Worm (Caenorhabditis elegans) whole organism, young adult: ENCODE results near the gene nimk-1.

Experiments
- C06A6.2 ChIP-seq: fragments of 200-800 bp; sonication (Bioruptor generic); conservative IDR thresholded peaks from 2 replicates; pipeline ENCODE4 v1.3.6; 2022; ENCODE audit warnings: missing genetic modification characterization, missing compliant biosample characterization
- F55B11.4 ChIP-seq: sonication (generic microtip); optimal IDR thresholded peaks from 2 replicates; lab custom pipeline; 2016; ENCODE audit warnings: missing compliant biosample characterization, missing genetic modification characterization, borderline replicate concordance; ENCODE audit not compliant: insufficient read depth
- T07F8.4 ChIP-seq: sonication (generic microtip); optimal IDR thresholded peaks from 2 replicates; lab custom pipeline; 2016; ENCODE audit warnings: mild to moderate bottlenecking, missing genetic modification characterization, moderate library complexity, missing compliant biosample characterization
- Y53G8AR.9 ChIP-seq: fragments of 200-800 bp; sonication (Bioruptor generic); conservative IDR thresholded peaks from 2 replicates; pipeline ENCODE4 v1.3.6; 2022; ENCODE audit warnings: missing genetic modification reagents, missing genetic modification characterization, missing compliant biosample characterization
- akir-1 ChIP-seq: fragments of 200-800 bp; sonication (Bioruptor generic); optimal IDR thresholded peaks from 2 replicates; lab custom pipeline; 2018; ENCODE audit warnings: mild to moderate bottlenecking, missing genetic modification characterization, moderate library complexity, missing compliant biosample characterization
- atf-7 ChIP-seq: sonication (generic microtip); optimal IDR thresholded peaks from 2 replicates; lab custom pipeline; 2017; ENCODE audit warnings: mild to moderate bottlenecking, missing genetic modification characterization, missing compliant biosample characterization
- athp-1 ChIP-seq: sonication (generic microtip); optimal IDR thresholded peaks from 2 replicates; lab custom pipeline; 2017; ENCODE audit warnings: mild to moderate bottlenecking, missing genetic modification characterization, missing compliant biosample characterization
- ceh-58 ChIP-seq: fragments of 200-800 bp; sonication (Bioruptor generic); IDR thresholded peaks from 2 replicates; pipeline ENCODE4 v1.3.6; 2022; ENCODE audit warnings: missing genetic modification characterization, missing compliant biosample characterization
- chd-7 ChIP-seq: sonication (generic microtip); optimal IDR thresholded peaks from 2 replicates; lab custom pipeline; 2016; ENCODE audit warnings: mild to moderate bottlenecking, missing genetic modification characterization, moderate library complexity, missing compliant biosample characterization
- dox-1 ChIP-seq: fragments of 200-800 bp; sonication (Bioruptor generic); IDR thresholded peaks from 2 replicates; pipeline ENCODE4 v1.3.6; 2022; ENCODE audit warnings: missing genetic modification reagents, missing genetic modification characterization, missing compliant biosample characterization
- egl-18 ChIP-seq: fragments of 200-800 bp; sonication (Bioruptor generic); IDR thresholded peaks from 2 replicates; pipeline ENCODE4 v1.3.6; 2022; ENCODE audit warnings: missing genetic modification reagents, missing genetic modification characterization, missing compliant biosample characterization
- ekl-4 ChIP-seq: fragments of 200-800 bp; sonication (Bioruptor generic); IDR thresholded peaks from 2 replicates; pipeline ENCODE4 v1.3.6; 2022; ENCODE audit warnings: missing genetic modification reagents, missing genetic modification characterization, missing compliant biosample characterization
- gei-17 ChIP-seq: fragments of 200-800 bp; sonication (Bioruptor generic); optimal IDR thresholded peaks from 2 replicates; lab custom pipeline; 2018; ENCODE audit warnings: mild to moderate bottlenecking, missing genetic modification characterization, missing compliant biosample characterization
- hlh-12 ChIP-seq: sonication (generic microtip); optimal IDR thresholded peaks from 2 replicates; lab custom pipeline; 2016; ENCODE audit warnings: missing genetic modification characterization, missing compliant biosample characterization
- hlh-26 ChIP-seq: fragments of 200-800 bp; sonication (Bioruptor generic); conservative IDR thresholded peaks from 2 replicates; pipeline ENCODE4 v1.3.6; 2022; ENCODE audit warnings: missing genetic modification reagents, missing genetic modification characterization, missing compliant biosample characterization
- lag-1 ChIP-seq: fragments of 200-800 bp; sonication (Bioruptor generic); IDR thresholded peaks from 2 replicates; pipeline ENCODE4 v1.3.6; 2022; ENCODE audit warnings: missing genetic modification reagents, missing genetic modification characterization, missing compliant biosample characterization
- let-526 ChIP-seq: fragments of 200-800 bp; sonication (Bioruptor generic); IDR thresholded peaks from 2 replicates; pipeline ENCODE4 v1.3.6; 2022; ENCODE audit warnings: missing genetic modification reagents, missing genetic modification characterization, missing compliant biosample characterization
- let-607 ChIP-seq, 2 experiments: fragments of 200-800 bp in 1 of 2; sonication (Bioruptor generic) in 1 of 2; sonication (generic microtip) in 1 of 2; optimal IDR thresholded peaks; 2 replicates each; lab custom pipeline; 2016 to 2018; ENCODE audit warnings: mild to moderate bottlenecking in 2 of 2, missing compliant biosample characterization in 2 of 2, missing genetic modification characterization in 2 of 2, moderate library complexity in 2 of 2, missing genotype in 1 of 2
- lin-35 ChIP-seq, 3 experiments: fragments of 150-350 bp in 2 of 3; sonication (generic microtip) in 1 of 3; optimal IDR thresholded peaks; 2 replicates each; lab custom pipeline; 2014 to 2018; ENCODE audit warnings: missing biosample characterization in 3 of 3, missing genetic modification characterization in 3 of 3, missing genetic modification reagents in 3 of 3
- lsl-1 ChIP-seq: fragments of 200-800 bp; sonication (Bioruptor generic); optimal IDR thresholded peaks from 2 replicates; lab custom pipeline; 2018; ENCODE audit warnings: mild to moderate bottlenecking, missing genetic modification characterization, moderate library complexity, missing compliant biosample characterization
- madf-10 ChIP-seq: sonication (generic microtip); optimal IDR thresholded peaks from 2 replicates; lab custom pipeline; 2016; ENCODE audit warnings: mild to moderate bottlenecking, missing genetic modification characterization, missing compliant biosample characterization
- madf-8 ChIP-seq: fragments of 200-800 bp; sonication (Bioruptor generic); conservative IDR thresholded peaks from 2 replicates; pipeline ENCODE4 v1.3.6; 2022; ENCODE audit warnings: missing genetic modification reagents, missing genetic modification characterization, missing compliant biosample characterization
- mcd-1 ChIP-seq: fragments of 200-800 bp; sonication (Bioruptor generic); IDR thresholded peaks from 2 replicates; pipeline ENCODE4 v1.3.6; 2022; ENCODE audit warnings: missing genetic modification reagents, missing genetic modification characterization, missing compliant biosample characterization
- mel-28 ChIP-seq: sonication (generic microtip); optimal IDR thresholded peaks from 2 replicates; lab custom pipeline; 2016; ENCODE audit warnings: borderline replicate concordance, mild to moderate bottlenecking, missing genetic modification characterization, missing compliant biosample characterization
- mes-4 ChIP-seq: sonication (generic microtip); optimal IDR thresholded peaks from 2 replicates; lab custom pipeline; 2016; ENCODE audit warnings: missing genotype, missing genetic modification characterization, missing compliant biosample characterization
- nfya-1 ChIP-seq: sonication (generic microtip); optimal IDR thresholded peaks from 2 replicates; lab custom pipeline; 2017; ENCODE audit warnings: antibody characterized with exemption, missing compliant biosample characterization, missing genetic modification characterization, borderline replicate concordance; ENCODE audit not compliant: insufficient read depth
- nfyb-1 ChIP-seq: fragments of 200-800 bp; sonication (Bioruptor generic); IDR thresholded peaks from 2 replicates; pipeline ENCODE4 v1.3.6; 2022; ENCODE audit warnings: missing genetic modification reagents, missing genetic modification characterization, missing compliant biosample characterization
- nhr-27 ChIP-seq: fragments of 200-800 bp; sonication (Bioruptor generic); optimal IDR thresholded peaks from 2 replicates; lab custom pipeline; 2018; ENCODE audit warnings: mild to moderate bottlenecking, missing genetic modification characterization, moderate library complexity, missing compliant biosample characterization
- nhr-80 ChIP-seq: sonication (generic microtip); optimal IDR thresholded peaks from 2 replicates; lab custom pipeline; 2016; ENCODE audit warnings: missing genetic modification characterization, missing compliant biosample characterization
- snpc-1.1 ChIP-seq: sonication (generic microtip); optimal IDR thresholded peaks from 2 replicates; lab custom pipeline; 2017; ENCODE audit warnings: missing genetic modification characterization, mild to moderate bottlenecking, missing compliant biosample characterization, antibody characterized with exemption, moderate library complexity, missing genotype, missing genetic modification reagents; ENCODE audit not compliant: insufficient read depth
- snpc-1.3 ChIP-seq: sonication (generic microtip); optimal IDR thresholded peaks from 2 replicates; lab custom pipeline; 2017; ENCODE audit warnings: missing genetic modification characterization, mild to moderate bottlenecking, missing compliant biosample characterization, antibody characterized with exemption, moderate library complexity, missing genotype, missing genetic modification reagents; ENCODE audit not compliant: insufficient read depth
- snpc-4 ChIP-seq, 5 experiments: fragments of 150-350 bp in 1 of 5; sonication (generic microtip) in 4 of 5; optimal IDR thresholded peaks; 2 replicates each; lab custom pipeline; 2014 to 2018; ENCODE audit warnings: missing genetic modification characterization in 5 of 5, missing biosample characterization in 3 of 5, antibody characterized with exemption in 2 of 5, mild to moderate bottlenecking in 2 of 5, missing compliant biosample characterization in 2 of 5, missing genotype in 2 of 5, moderate library complexity in 2 of 5, missing genetic modification reagents in 1 of 5
- tbp1 ChIP-seq: fragments of 200-800 bp; sonication (Bioruptor generic); optimal IDR thresholded peaks from 2 replicates; lab custom pipeline; 2018; ENCODE audit warnings: mild to moderate bottlenecking, missing genetic modification characterization, missing compliant biosample characterization
- tbx-9 ChIP-seq: sonication (generic microtip); optimal IDR thresholded peaks from 2 replicates; lab custom pipeline; 2016; ENCODE audit warnings: borderline replicate concordance, missing genetic modification characterization, inconsistent platforms, missing compliant biosample characterization
- xnd-1 ChIP-seq: sonication (generic microtip); optimal IDR thresholded peaks from 2 replicates; lab custom pipeline; 2016; ENCODE audit warnings: missing genotype, missing genetic modification reagents, missing genetic modification characterization, missing compliant biosample characterization

The nimk-1 gene

ce11 chrII:12550940-12551339, 15.4 kb downstream of the nimk-1 start:
- TF ChIP-seq snpc-4 (GFP tag; optimal IDR thresholded peaks at IDR 0.05; lab: Kevin White, UChicago) (no peak), snpc-4 (tag; optimal IDR thresholded peaks at IDR 0.05; lab: Kevin White, UChicago) (no peak), snpc-1.1 (no peak), athp-1 (tag; lab: Kevin White, UChicago) (no peak), nfya-1 (tag; lab: Kevin White, UChicago) (no peak), hlh-26 (no peak), madf-8 (no peak), xnd-1 (tag; lab: Kevin White, UChicago) (no peak), akir-1 (GFP tag; lab: Kevin White, UChicago) (no peak), C06A6.2 (GFP tag; lab: Robert Waterston, UW) (no peak), mcd-1 (GFP tag; lab: Robert Waterston, UW) (no peak), egl-18 (no peak), atf-7 (tag; lab: Kevin White, UChicago) (no peak), ekl-4 (GFP tag; lab: Robert Waterston, UW) (no peak), T07F8.4 (tag; lab: Kevin White, UChicago) (no peak)

- TF ChIP-seq let-607 (tag; optimal IDR thresholded peaks at IDR 0.05; lab: Kevin White, UChicago), result no peak
Measured at ce11 chrII:12555579-12555978, 20.0 kb downstream of the nimk-1 start, which contains the start of gene F49C5.11. F49C5.11 (plus strand) TSS chrII:12555879.

- TF ChIP-seq lin-35 (GFP tag; optimal IDR thresholded peaks at IDR 0.05; lab: Kevin White, UChicago) (no peak), madf-10 (tag; lab: Kevin White, UChicago) (no peak), gei-17 (GFP tag; lab: Kevin White, UChicago) (no peak), lag-1 (GFP tag; lab: Robert Waterston, UW) (no peak), snpc-1.3 (tag; lab: Kevin White, UChicago) (no peak), mel-28 (no peak), egl-18 (no peak), Y53G8AR.9 (GFP tag; lab: Robert Waterston, UW) (no peak), atf-7 (tag; lab: Kevin White, UChicago) (no peak), hlh-12 (tag; lab: Kevin White, UChicago) (no peak), nhr-80 (tag; lab: Kevin White, UChicago) (no peak), mcd-1 (GFP tag; lab: Robert Waterston, UW) (no peak), nhr-27 (tag; lab: Kevin White, UChicago) (no peak), chd-7 (tag; lab: Kevin White, UChicago) (no peak), tbx-9 (no peak), F55B11.4 (tag; lab: Kevin White, UChicago) (no peak), ceh-58 (GFP tag; lab: Robert Waterston, UW) (no peak), lsl-1 (GFP tag; lab: Kevin White, UChicago) (no peak), let-526 (no peak)
- TF ChIP-seq, all 124 proteins: peak for 0
Measured at ce11 chrII:12560210-12560609, 24.7 kb downstream of the nimk-1 start, which contains the start of gene F49C5.12. F49C5.12 (minus strand) TSS chrII:12560310.

- TF ChIP-seq F55B11.4 (tag; lab: Kevin White, UChicago) (no peak), dox-1 (GFP tag; lab: Robert Waterston, UW) (no peak), ekl-4 (GFP tag; lab: Robert Waterston, UW) (no peak), nhr-27 (tag; lab: Kevin White, UChicago) (no peak), tbp1 (GFP tag; lab: Kevin White, UChicago) (no peak), hlh-26 (no peak), mes-4 (tag; lab: Kevin White, UChicago) (no peak), nfyb-1 (GFP tag; lab: Robert Waterston, UW) (no peak), hlh-12 (tag; lab: Kevin White, UChicago) (no peak)
Measured at ce11 chrII:12565851-12566250, 30.3 kb downstream of the nimk-1 start, which contains the start of gene F49C5.7. F49C5.7 (plus strand) TSS chrII:12566151.
